Fruit fly (Drosophila melanogaster): ENCODE measurements around the gene CG14683.

CG14683 gene

DNA sequence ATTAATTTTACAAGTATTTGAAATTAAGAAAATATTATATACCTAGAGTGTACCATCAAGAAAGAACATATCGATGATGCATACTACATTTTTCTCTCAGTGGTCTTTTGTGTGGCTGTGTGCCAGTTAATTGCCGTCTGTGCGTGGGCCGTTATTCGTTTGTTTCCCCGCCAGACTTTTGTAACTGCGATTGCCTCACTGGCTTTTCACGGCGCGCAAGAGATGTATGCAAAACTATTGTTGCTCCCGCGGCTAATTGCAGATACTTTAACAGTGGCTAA lies 14.8 kb upstream of the CG14683 start (continued):
- TF ChIP-seq CG16813 (GFP tag; IDR thresholded peaks at IDR 0.05; ENCODE audit: partially characterized antibody) (no peak), CG7372 (GFP tag; IDR thresholded peaks at IDR 0.05) (no peak; the same call in 1 of the 2 replicates), CG34422 (GFP tag; IDR thresholded peaks at IDR 0.05) (peak; percentile 37; the same call in 1 of the 3 replicates), CG18764 (GFP tag; optimal IDR thresholded peaks at IDR 0.05) (no peak), CG5180 (GFP tag; optimal IDR thresholded peaks at IDR 0.05) (no peak), luna (GFP tag; optimal IDR thresholded peaks at IDR 0.05) (no peak), Hmx (GFP tag; optimal IDR thresholded peaks at IDR 0.05) (no peak), CG10267 (tag; optimal IDR thresholded peaks at IDR 0.05) (no peak), Mad (GFP tag; optimal IDR thresholded peaks at IDR 0.05) (peak; percentile 5), br (optimal IDR thresholded peaks at IDR 0.05) (no peak), CG7786 (GFP tag; optimal IDR thresholded peaks at IDR 0.05) (no peak), CG10543 (GFP tag; optimal IDR thresholded peaks at IDR 0.05) (no peak), lov (optimal IDR thresholded peaks at IDR 0.05) (no peak), lov (GFP tag; IDR thresholded peaks at IDR 0.05) (peak; percentile 79), CG30431 (GFP tag; optimal IDR thresholded peaks at IDR 0.05) (peak; percentile 62), rib (GFP tag; IDR thresholded peaks at IDR 0.05) (peak; percentile 62; the same call in 1 of the 2 replicates), CG34224 (GFP tag; IDR thresholded peaks at IDR 0.05; ENCODE audit: partially characterized antibody) (no peak), CG5953 (GFP tag; IDR thresholded peaks at IDR 0.05) (peak; percentile 47; the same call in 1 of the 2 replicates), TFAM (GFP tag; optimal IDR thresholded peaks at IDR 0.05) (no peak), CG7556 (GFP tag; optimal IDR thresholded peaks at IDR 0.05) (no peak), Xbp1 (GFP tag; optimal IDR thresholded peaks at IDR 0.05) (peak; percentile 36), CG13624 (GFP tag; optimal IDR thresholded peaks at IDR 0.05) (no peak), cas (GFP tag; IDR thresholded peaks at IDR 0.05) (no peak), CG15479 (GFP tag; optimal IDR thresholded peaks at IDR 0.05) (no peak), Adf1 (GFP tag; IDR thresholded peaks at IDR 0.05) (no peak), ewg (GFP tag; optimal IDR thresholded peaks at IDR 0.05) (no peak), CG31388 (GFP tag; optimal IDR thresholded peaks at IDR 0.05) (no peak), sna (GFP tag; IDR thresholded peaks at IDR 0.05; ENCODE audit: partially characterized antibody) (no peak), wek (GFP tag; optimal IDR thresholded peaks at IDR 0.05) (no peak), esg (GFP tag; conservative IDR thresholded peaks at IDR 0.05) (peak; percentile 60), croc (GFP tag; conservative IDR thresholded peaks at IDR 0.05) (no peak; the same call in 2 of the 3 replicates), CG1529 (GFP tag; optimal IDR thresholded peaks at IDR 0.05) (no peak), CG13287 (GFP tag; IDR thresholded peaks at IDR 0.05; ENCODE audit: partially characterized antibody) (no peak), Ravus (GFP tag; IDR thresholded peaks at IDR 0.05) (0 out of 2 replicates have a peak, but pooled peaks have one; percentile 5), CG14050 (GFP tag; IDR thresholded peaks at IDR 0.05) (0 out of 3 replicates have a peak, but pooled peaks have one; percentile 45), Hr78 (GFP tag; optimal IDR thresholded peaks at IDR 0.05) (no peak), CG12071 (GFP tag; optimal IDR thresholded peaks at IDR 0.05) (peak; percentile 22), dm (GFP tag; optimal IDR thresholded peaks at IDR 0.05) (no peak), CG4404 (GFP tag; IDR thresholded peaks at IDR 0.05) (peak; percentile 24; the same call in 1 of the 2 replicates), CG12391 (tag; optimal IDR thresholded peaks at IDR 0.05) (peak; percentile 7), CG7357 (GFP tag; IDR thresholded peaks at IDR 0.05) (no peak), HHEX (GFP tag; optimal IDR thresholded peaks at IDR 0.05) (peak; percentile 7), wdn (GFP tag; IDR thresholded peaks at IDR 0.05) (peak; percentile 11; the same call in 1 of the 2 replicates), sr (GFP tag; IDR thresholded peaks at IDR 0.05) (peak; percentile 75; the same call in 1 of the 3 replicates), slbo (GFP tag; IDR thresholded peaks at IDR 0.05) (peak; percentile 69), gce (GFP tag; IDR thresholded peaks at IDR 0.05) (peak; percentile 75; the same call in 1 of the 3 replicates), CG13894 (tag; optimal IDR thresholded peaks at IDR 0.05) (no peak), sima (GFP tag; optimal IDR thresholded peaks at IDR 0.05) (no peak), Gug (GFP tag; IDR thresholded peaks at IDR 0.05) (peak; percentile 52; the same call in 1 of the 4 replicates), chm (GFP tag; IDR thresholded peaks at IDR 0.05) (no peak; the same call in 1 of the 2 replicates), CG2116 (GFP tag; optimal IDR thresholded peaks at IDR 0.05) (no peak), btn (GFP tag; optimal IDR thresholded peaks at IDR 0.05) (no peak)

Measured in whole organism, embryonic.